Fruit fly (Drosophila melanogaster): ENCODE data around the gene Dscam2.

- TF ChIP-seq cic (GFP tag; optimal IDR thresholded peaks at IDR 0.05) = no peak
- TF ChIP-seq Hr96 (GFP tag; optimal IDR thresholded peaks at IDR 0.05) = no peak
- no peak for TF ChIP-seq CG11617 (GFP tag; optimal IDR thresholded peaks at IDR 0.05)
- TF ChIP-seq Crg-1 (GFP tag; optimal IDR thresholded peaks at IDR 0.05) = no peak
- no peak for TF ChIP-seq Clk (GFP tag; optimal IDR thresholded peaks at IDR 0.05)
- no peak for TF ChIP-seq CG12768 (GFP tag; optimal IDR thresholded peaks at IDR 0.05)
- TF ChIP-seq CG5204 (GFP tag; optimal IDR thresholded peaks at IDR 0.05) = no peak
- TF ChIP-seq CG1620 (GFP tag; optimal IDR thresholded peaks at IDR 0.05) = no peak
- TF ChIP-seq ovo (GFP tag; optimal IDR thresholded peaks at IDR 0.05) = no peak
- TF ChIP-seq tj (GFP tag; optimal IDR thresholded peaks at IDR 0.05) = no peak
- no peak for TF ChIP-seq kay (GFP tag; ENCODE audit: borderline replicate concordance)
- no peak for TF ChIP-seq CG7101 (tag; optimal IDR thresholded peaks at IDR 0.05)
- no peak for TF ChIP-seq CG7045 (GFP tag; optimal IDR thresholded peaks at IDR 0.05)
These were observed 40.3 kb downstream of the Dscam2 start for dm6 chr3L:7149388-7149787.
